Worm (Caenorhabditis elegans) whole organism, late embryonic: ENCODE results near the gene K01A6.8.

Source experiments
- ama-1 ChIP-seq: fragments of 150-350 bp; optimal IDR thresholded peaks from 2 replicates; lab custom pipeline; 2014
- ceh-48 ChIP-seq: sonication (generic microtip); optimal IDR thresholded peaks from 2 replicates; lab custom pipeline; 2016; ENCODE audit warnings: missing genetic modification characterization, inconsistent platforms, missing compliant biosample characterization
- che-1 ChIP-seq: sonication (generic microtip); optimal IDR thresholded peaks from 2 replicates; lab custom pipeline; 2016; ENCODE audit warnings: mild to moderate bottlenecking, missing genetic modification characterization, missing compliant biosample characterization
- gmeb-2 ChIP-seq: sonication (generic microtip); optimal IDR thresholded peaks from 2 replicates; lab custom pipeline; 2016; ENCODE audit warnings: missing genetic modification characterization, inconsistent platforms, missing compliant biosample characterization
- pha-4 ChIP-seq: fragments of 150-350 bp; optimal IDR thresholded peaks from 2 replicates; lab custom pipeline; 2018; ENCODE audit warnings: missing biosample characterization, missing genetic modification reagents, missing genetic modification characterization

ce11 chrIV:11779028-11779427, 41.9 kb upstream of the K01A6.8 start, which contains the start of gene lpr-2:
- TF ChIP-seq ceh-48 (tag; lab: Kevin White, UChicago) = no peak
- no peak for TF ChIP-seq gmeb-2 (tag; lab: Kevin White, UChicago)
- no peak for TF ChIP-seq che-1 (tag; lab: Kevin White, UChicago)
- no peak for TF ChIP-seq ama-1 (lab: Kevin White, UChicago)
- no peak for TF ChIP-seq pha-4 (tag; lab: Kevin White, UChicago)
